Fruit fly (Drosophila melanogaster) whole organism, embryonic: ENCODE data around the gene Hecw.
A peak's percentile ranks its signal among the peaks of the same experiment; 100 is the strongest.

Experiments used
- CG11560 ChIP-seq: fragments of 200-800 bp; sonication (Bioruptor generic); IDR thresholded peaks from 3 replicates; pipeline ENCODE4 v1.3.6; 2022; ENCODE audit warnings: missing biosample characterization, missing genetic modification characterization
- CG12769 ChIP-seq: fragments of 200-800 bp; sonication (Bioruptor generic); optimal IDR thresholded peaks from 2 replicates; lab custom pipeline; 2019; ENCODE audit warnings: missing biosample characterization, mild to moderate bottlenecking, missing genetic modification characterization, moderate library complexity
- CG13287 ChIP-seq: fragments of 200-800 bp; sonication (Bioruptor generic); IDR thresholded peaks from 2 replicates; pipeline ENCODE4 v1.3.6; 2022; ENCODE audit warnings: missing biosample characterization, missing genetic modification characterization; ENCODE audit not compliant: partially characterized antibody
- CG13624 ChIP-seq: fragments of 200-800 bp; sonication (Bioruptor generic); optimal IDR thresholded peaks from 2 replicates; lab custom pipeline; 2016; ENCODE audit warnings: missing biosample characterization, missing genetic modification characterization
- CG15073 ChIP-seq: fragments of 200-800 bp; sonication (Bioruptor generic); optimal IDR thresholded peaks from 2 replicates; lab custom pipeline; 2016; ENCODE audit warnings: missing biosample characterization, missing genetic modification characterization
- CG15514 ChIP-seq: fragments of 200-800 bp; sonication (Bioruptor generic); optimal IDR thresholded peaks from 3 replicates; lab custom pipeline; 2017; ENCODE audit warnings: missing biosample characterization, missing genetic modification characterization, mild to moderate bottlenecking, moderate library complexity, missing genetic modification reagents
- CG17912 ChIP-seq: fragments of 200-800 bp; sonication (Bioruptor generic); optimal IDR thresholded peaks from 2 replicates; lab custom pipeline; 2018; ENCODE audit warnings: missing biosample characterization, mild to moderate bottlenecking, missing genetic modification characterization
- CG2120 ChIP-seq: fragments of 200-800 bp; sonication (Bioruptor generic); optimal IDR thresholded peaks from 3 replicates; lab custom pipeline; 2016; ENCODE audit warnings: missing biosample characterization, missing genetic modification characterization
- CG2129 ChIP-seq: fragments of 200-800 bp; sonication (Bioruptor generic); IDR thresholded peaks from 2 replicates; pipeline ENCODE4 v1.3.6; 2022; ENCODE audit warnings: missing biosample characterization, missing genetic modification characterization; ENCODE audit not compliant: partially characterized antibody
- CG31388 ChIP-seq: fragments of 200-800 bp; sonication (Bioruptor generic); optimal IDR thresholded peaks from 2 replicates; lab custom pipeline; 2016; ENCODE audit warnings: missing biosample characterization, missing genetic modification characterization
- CG3163 ChIP-seq: fragments of 200-800 bp; sonication (Bioruptor generic); optimal IDR thresholded peaks from 3 replicates; lab custom pipeline; 2016; ENCODE audit warnings: missing biosample characterization, missing genetic modification characterization
- CG32772 ChIP-seq: fragments of 200-800 bp; sonication (Bioruptor generic); IDR thresholded peaks from 2 replicates; pipeline ENCODE4 v1.3.6; 2022; ENCODE audit warnings: missing biosample characterization, missing genetic modification characterization
- CG34224 ChIP-seq: fragments of 200-800 bp; sonication (Bioruptor generic); IDR thresholded peaks from 3 replicates; pipeline ENCODE4 v1.3.6; 2022; ENCODE audit warnings: missing biosample characterization, missing genetic modification characterization; ENCODE audit not compliant: partially characterized antibody
- CG34376 ChIP-seq: fragments of 200-800 bp; sonication (Bioruptor generic); optimal IDR thresholded peaks from 2 replicates; lab custom pipeline; 2018; ENCODE audit warnings: missing biosample characterization, mild to moderate bottlenecking, missing genetic modification characterization
- CG43689 ChIP-seq: fragments of 200-800 bp; sonication (Bioruptor generic); IDR thresholded peaks from 2 replicates; pipeline ENCODE4 v1.3.6; 2022; ENCODE audit warnings: missing biosample characterization, missing genetic modification characterization
- CG6254 ChIP-seq: fragments of 200-800 bp; sonication (Bioruptor generic); optimal IDR thresholded peaks from 3 replicates; lab custom pipeline; 2017; ENCODE audit warnings: mild to moderate bottlenecking, missing biosample characterization, missing genetic modification reagents, missing genetic modification characterization
- CG6689 ChIP-seq: fragments of 200-800 bp; sonication (Bioruptor generic); IDR thresholded peaks from 2 replicates; pipeline ENCODE4 v1.3.6; 2022; ENCODE audit warnings: missing biosample characterization, missing genetic modification characterization
- CG7839 ChIP-seq: fragments of 200-800 bp; sonication (Bioruptor generic); optimal IDR thresholded peaks from 3 replicates; lab custom pipeline; 2018; ENCODE audit warnings: missing biosample characterization, mild to moderate bottlenecking, missing genetic modification characterization, moderate library complexity
- CG8388 ChIP-seq: fragments of 200-800 bp; sonication (Bioruptor generic); optimal IDR thresholded peaks from 2 replicates; lab custom pipeline; 2019; ENCODE audit warnings: missing biosample characterization, mild to moderate bottlenecking, missing genetic modification characterization, moderate library complexity
- CG9876 ChIP-seq: fragments of 200-800 bp; sonication (Bioruptor generic); optimal IDR thresholded peaks from 2 replicates; lab custom pipeline; 2016; ENCODE audit warnings: missing biosample characterization, missing genetic modification characterization
- CkIIα-i1 ChIP-seq: fragments of 200-800 bp; sonication (Bioruptor generic); IDR thresholded peaks from 2 replicates; pipeline ENCODE4 v1.3.6; 2022; ENCODE audit warnings: missing biosample characterization, missing genetic modification characterization
- Dbx ChIP-seq: fragments of 200-800 bp; sonication (Bioruptor generic); IDR thresholded peaks from 3 replicates; pipeline ENCODE4 v1.3.6; 2022; ENCODE audit warnings: missing biosample characterization, missing genetic modification characterization
- Ets65A ChIP-seq: fragments of 200-800 bp; sonication (Bioruptor generic); peaks from one replicate; lab custom pipeline; 2016; ENCODE audit warnings: missing biosample characterization, missing genetic modification characterization
- Fer1 ChIP-seq: fragments of 200-800 bp; sonication (Bioruptor generic); optimal IDR thresholded peaks from 2 replicates; lab custom pipeline; 2017; ENCODE audit warnings: missing biosample characterization, mild to moderate bottlenecking, missing genetic modification characterization
- Hmr ChIP-seq: fragments of 200-800 bp; sonication (Bioruptor generic); optimal IDR thresholded peaks from 3 replicates; lab custom pipeline; 2017; ENCODE audit warnings: mild to moderate bottlenecking, missing biosample characterization, missing genetic modification reagents, missing genetic modification characterization
- Hr39 ChIP-seq: fragments of >200 bp; optimal IDR thresholded peaks from 2 replicates; lab custom pipeline; 2017
- Med ChIP-seq: fragments of 200-800 bp; sonication (Bioruptor generic); peaks from one replicate; lab custom pipeline; 2016; ENCODE audit warnings: missing biosample characterization, missing genetic modification characterization, mild to moderate bottlenecking, inconsistent platforms, moderate library complexity
- Opbp ChIP-seq: fragments of 200-800 bp; sonication (Bioruptor generic); IDR thresholded peaks from 3 replicates; pipeline ENCODE4 v1.3.6; 2022; ENCODE audit warnings: missing biosample characterization, missing genetic modification characterization; ENCODE audit not compliant: partially characterized antibody
- Pdp1 ChIP-seq, 2 experiments: fragments of 200-800 bp; sonication (Bioruptor generic); optimal IDR thresholded peaks; 3 replicates each; lab custom pipeline; 2016; ENCODE audit warnings: missing biosample characterization in 2 of 2, missing genetic modification characterization in 2 of 2, mild to moderate bottlenecking in 1 of 2, moderate library complexity in 1 of 2
- Rfx ChIP-seq: fragments of 200-800 bp; sonication (Bioruptor generic); IDR thresholded peaks from 2 replicates; pipeline ENCODE4 v1.3.6; 2022; ENCODE audit warnings: missing biosample characterization, missing genetic modification characterization
- TFAM ChIP-seq: fragments of 200-800 bp; sonication (Bioruptor generic); optimal IDR thresholded peaks from 2 replicates; lab custom pipeline; 2017; ENCODE audit warnings: missing biosample characterization, missing genetic modification characterization, inconsistent platforms
- Trl ChIP-seq, 3 experiments: fragments of >200 bp in 2 of 3; fragments of 200-800 bp in 1 of 3; sonication (Bioruptor generic) in 1 of 3; optimal IDR thresholded peaks; 2 replicates in 1 of 3; 3 replicates in 2 of 3; lab custom pipeline; 2016 to 2017; ENCODE audit warnings: missing biosample characterization in 1 of 3, missing genetic modification characterization in 1 of 3
- amos ChIP-seq: fragments of 200-800 bp; sonication (Bioruptor generic); IDR thresholded peaks from 2 replicates; pipeline ENCODE4 v1.3.6; 2022; ENCODE audit warnings: missing biosample characterization, missing genetic modification characterization; ENCODE audit not compliant: partially characterized antibody
- bbx ChIP-seq: fragments of 200-800 bp; sonication (Bioruptor generic); IDR thresholded peaks from 2 replicates; pipeline ENCODE4 v1.3.6; 2022; ENCODE audit warnings: missing biosample characterization, missing genetic modification characterization; ENCODE audit not compliant: partially characterized antibody
- bsh ChIP-seq, 2 experiments: fragments of 200-800 bp; sonication (Bioruptor generic); optimal IDR thresholded peaks; 2 replicates each; lab custom pipeline; 2017 to 2018; ENCODE audit warnings: mild to moderate bottlenecking in 2 of 2, missing biosample characterization in 2 of 2, missing genetic modification characterization in 2 of 2, moderate library complexity in 1 of 2
- cas ChIP-seq: fragments of 200-800 bp; sonication (Bioruptor generic); IDR thresholded peaks from 2 replicates; pipeline ENCODE4 v1.3.6; 2022; ENCODE audit warnings: missing biosample characterization, missing genetic modification characterization
- chinmo ChIP-seq: fragments of 200-800 bp; sonication (Bioruptor generic); IDR thresholded peaks from 4 replicates; pipeline ENCODE4 v1.3.6; 2022; ENCODE audit warnings: missing biosample characterization, missing genetic modification characterization; ENCODE audit not compliant: partially characterized antibody
- ewg ChIP-seq: fragments of 200-800 bp; sonication (Bioruptor generic); optimal IDR thresholded peaks from 3 replicates; lab custom pipeline; 2017; ENCODE audit warnings: mild to moderate bottlenecking, missing biosample characterization, missing genetic modification reagents, missing genetic modification characterization
- jumu ChIP-seq: fragments of 200-800 bp; sonication (Bioruptor generic); optimal IDR thresholded peaks from 3 replicates; lab custom pipeline; 2016; ENCODE audit warnings: missing biosample characterization, missing genetic modification characterization
- nau ChIP-seq: fragments of 200-800 bp; sonication (Bioruptor generic); optimal IDR thresholded peaks from 3 replicates; lab custom pipeline; 2017; ENCODE audit warnings: missing biosample characterization, mild to moderate bottlenecking, missing genetic modification characterization, missing genetic modification reagents
- nom ChIP-seq: fragments of 200-800 bp; sonication (Bioruptor generic); optimal IDR thresholded peaks from 2 replicates; lab custom pipeline; 2017; ENCODE audit warnings: missing biosample characterization, missing genetic modification characterization, mild to moderate bottlenecking, moderate library complexity, missing genetic modification reagents
- pros ChIP-seq: fragments of 200-800 bp; sonication (Bioruptor generic); optimal IDR thresholded peaks from 3 replicates; lab custom pipeline; 2019; ENCODE audit warnings: missing biosample characterization, mild to moderate bottlenecking, missing genetic modification characterization, moderate library complexity
- pzg ChIP-seq: fragments of 200-800 bp; sonication (Bioruptor generic); optimal IDR thresholded peaks from 3 replicates; lab custom pipeline; 2018; ENCODE audit warnings: missing biosample characterization, mild to moderate bottlenecking, missing genetic modification characterization, moderate library complexity
- sna ChIP-seq: fragments of 200-800 bp; sonication (Bioruptor generic); IDR thresholded peaks from 2 replicates; pipeline ENCODE4 v1.3.6; 2022; ENCODE audit warnings: missing biosample characterization, missing genetic modification characterization; ENCODE audit not compliant: partially characterized antibody
- tap ChIP-seq: fragments of 200-800 bp; optimal IDR thresholded peaks from 3 replicates; lab custom pipeline; 2019; ENCODE audit warnings: missing biosample characterization, mild to moderate bottlenecking, missing genetic modification characterization, moderate library complexity
- tx ChIP-seq: fragments of 200-800 bp; sonication (Bioruptor generic); optimal IDR thresholded peaks from 2 replicates; lab custom pipeline; 2016; ENCODE audit warnings: missing biosample characterization, missing genetic modification characterization
- yki ChIP-seq: fragments of >200 bp; optimal IDR thresholded peaks from 3 replicates; lab custom pipeline; 2018

Hecw gene

DNA sequence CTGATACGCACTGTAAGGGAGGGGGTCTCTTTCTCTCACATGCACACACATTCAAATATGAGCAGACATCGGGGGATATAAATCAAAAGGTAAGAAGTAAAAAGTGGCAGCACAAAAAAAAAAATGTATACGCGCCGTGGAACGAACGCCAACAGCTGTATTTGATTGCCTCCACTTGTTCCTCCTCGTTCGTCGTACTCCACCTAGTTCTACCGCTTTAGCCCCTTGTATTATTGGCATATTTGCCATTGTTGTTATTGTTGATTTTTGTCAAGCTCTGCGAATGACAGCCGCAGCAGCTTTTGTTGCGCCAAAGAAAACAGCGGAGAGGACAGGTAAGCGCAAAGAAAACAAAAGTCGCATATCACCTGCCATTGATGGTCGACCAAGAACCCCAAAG, 28.1 kb downstream of the Hecw start:
- no peak for TF ChIP-seq CG17912 (GFP tag; lab: Kevin White, UChicago)
- no peak for TF ChIP-seq bsh (GFP tag; optimal IDR thresholded peaks at IDR 0.05; lab: Kevin White, UChicago)
- no peak for TF ChIP-seq jumu
- TF ChIP-seq CkIIα-i1 (GFP tag; lab: Robert Waterston, UW), result no peak
- TF ChIP-seq CG15073 (GFP tag; lab: Kevin White, UChicago), result no peak
- TF ChIP-seq CG2120 (GFP tag; lab: Kevin White, UChicago), result no peak
- TF ChIP-seq CG43689 (GFP tag; lab: Robert Waterston, UW), result no peak
- TF ChIP-seq CG6254, result no peak
- 0 out of 3 replicates have a peak, but pooled peaks have one; percentile 18 for TF ChIP-seq Dbx (GFP tag; lab: Robert Waterston, UW)
- peak; percentile 10 for TF ChIP-seq CG8388 (GFP tag; lab: Kevin White, UChicago)
- peak; percentile 19 for TF ChIP-seq CG12769 (tag; lab: Kevin White, UChicago)
- TF ChIP-seq CG31388 (GFP tag; lab: Kevin White, UChicago), result no peak
- TF ChIP-seq chinmo (GFP tag; lab: Robert Waterston, UW), result 0 out of 4 replicates have a peak, but pooled peaks have one; percentile 31
- TF ChIP-seq CG11560 (tag; lab: Robert Waterston, UW), result no peak
- no peak for TF ChIP-seq Hmr
- TF ChIP-seq TFAM (GFP tag; lab: Kevin White, UChicago), result no peak
- peak; percentile 56 for TF ChIP-seq nau (GFP tag; lab: Kevin White, UChicago)
- TF ChIP-seq tx, result no peak
- 0 out of 2 replicates have a peak, but pooled peaks have one; percentile 23 for TF ChIP-seq Rfx
- no peak for TF ChIP-seq tap (tag; lab: Kevin White, UChicago)
- TF ChIP-seq Hr39, result no peak
- TF ChIP-seq CG34224 (GFP tag; lab: Robert Waterston, UW), result no peak
- peak; percentile 37 for TF ChIP-seq Med (GFP tag; lab: Kevin White, UChicago)
- TF ChIP-seq, all 482 proteins: peak for 7

DNA sequence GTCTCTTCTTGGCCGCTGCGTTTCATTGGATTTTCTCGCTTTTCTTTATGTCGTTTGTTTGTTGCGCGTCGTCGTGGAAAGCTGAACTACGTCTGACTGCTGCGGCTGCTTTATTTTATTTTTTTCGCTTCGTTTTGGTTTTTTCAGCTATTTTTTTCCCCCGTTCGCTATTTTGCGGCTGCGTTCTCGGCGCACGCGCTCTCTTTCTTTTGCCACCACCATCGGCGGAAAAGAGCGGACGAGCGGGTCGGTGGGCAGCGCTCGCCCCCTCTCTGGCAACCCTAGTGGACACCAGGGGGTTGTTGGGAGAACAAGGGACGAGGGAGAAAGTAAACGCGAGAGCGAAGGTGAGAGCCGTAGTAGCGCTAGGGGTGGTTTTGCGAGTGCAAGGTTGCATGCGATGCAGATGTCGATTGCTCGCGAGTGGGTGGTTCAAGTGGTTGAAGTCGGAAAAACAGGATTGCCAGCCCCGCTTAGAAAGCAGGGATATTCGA, 30.2 kb downstream of the Hecw start:
- peak; percentile 18 for TF ChIP-seq nom (GFP tag; lab: Kevin White, UChicago)
- TF ChIP-seq Pdp1 (GFP tag; optimal IDR thresholded peaks at IDR 0.05; lab: Kevin White, UChicago), result no peak
- TF ChIP-seq Fer1 (GFP tag; lab: Kevin White, UChicago), result peak; percentile 6
- TF ChIP-seq CG32772 (GFP tag; lab: Robert Waterston, UW), result peak; percentile 21; the same call in 1 of the 2 replicates
- peak; percentile 11 for TF ChIP-seq CG7839 (tag; lab: Kevin White, UChicago)
- peak; percentile 60 for TF ChIP-seq CG34224 (GFP tag; lab: Robert Waterston, UW)
- peak; percentile 10 for TF ChIP-seq pros (GFP tag; lab: Kevin White, UChicago)
- peak; percentile 57; the same call in 1 of the 3 replicates for TF ChIP-seq Opbp (GFP tag; lab: Robert Waterston, UW)
- peak; percentile 4 for TF ChIP-seq pzg
- TF ChIP-seq CG13287 (GFP tag; lab: Robert Waterston, UW), result peak; percentile 64
- peak; percentile 82 for TF ChIP-seq ewg (GFP tag; lab: Kevin White, UChicago)
- peak; percentile 1 for TF ChIP-seq CG34376 (GFP tag; lab: Kevin White, UChicago)
- TF ChIP-seq Trl (optimal IDR thresholded peaks at IDR 0.05; lab: Kevin White, UChicago), result peak; percentile 69 to 75
- peak; percentile 52 for TF ChIP-seq Trl (GFP tag; optimal IDR thresholded peaks at IDR 0.05; lab: Kevin White, UChicago)
- TF ChIP-seq bbx (GFP tag; lab: Robert Waterston, UW), result peak; percentile 58
- TF ChIP-seq cas, result no peak
- TF ChIP-seq Ets65A, result peak; percentile 71
- 0 out of 2 replicates have a peak, but pooled peaks have one; percentile 15 for TF ChIP-seq CG6689 (GFP tag; lab: Robert Waterston, UW)
- TF ChIP-seq Med (GFP tag; lab: Kevin White, UChicago), result peak; percentile 70
- peak; percentile 18 for TF ChIP-seq CG15514
- TF ChIP-seq amos (GFP tag; lab: Robert Waterston, UW), result 0 out of 2 replicates have a peak, but pooled peaks have one; percentile 33
- TF ChIP-seq CG9876 (GFP tag; lab: Kevin White, UChicago), result no peak
- TF ChIP-seq chinmo (GFP tag; lab: Robert Waterston, UW), result 0 out of 4 replicates have a peak, but pooled peaks have one; percentile 67
- 0 out of 2 replicates have a peak, but pooled peaks have one; percentile 38 for TF ChIP-seq sna (GFP tag; lab: Robert Waterston, UW)
- TF ChIP-seq CG11560 (tag; lab: Robert Waterston, UW), result no peak
- TF ChIP-seq CG13624 (GFP tag; lab: Kevin White, UChicago), result peak; percentile 22
- peak; percentile 28 for TF ChIP-seq CG3163
- 0 out of 2 replicates have a peak, but pooled peaks have one; percentile 10 for TF ChIP-seq CG2129 (GFP tag; lab: Robert Waterston, UW)
- peak; percentile 9 for TF ChIP-seq yki (lab: Kevin White, UChicago)
